Fruit fly (Drosophila melanogaster) whole organism, embryonic: ENCODE measurements around the gene Gale.

Experiments used
- Atf-2 ChIP-seq: fragments of 200-800 bp; sonication (Bioruptor generic); optimal IDR thresholded peaks from 2 replicates; lab custom pipeline; 2016; ENCODE audit warnings: missing biosample characterization, missing genetic modification characterization
- Awh ChIP-seq: fragments of 200-800 bp; sonication (Bioruptor generic); IDR thresholded peaks from 2 replicates; pipeline ENCODE4, ENCODE4 v1.3.6; 2022; ENCODE audit warnings: missing biosample characterization, missing genetic modification characterization
- CG10147 ChIP-seq: fragments of 200-800 bp; sonication (Bioruptor generic); optimal IDR thresholded peaks from 2 replicates; lab custom pipeline; 2019; ENCODE audit warnings: missing biosample characterization, mild to moderate bottlenecking, missing genetic modification characterization, moderate library complexity
- CG11504 ChIP-seq: fragments of 200-800 bp; sonication (Bioruptor generic); optimal IDR thresholded peaks from 3 replicates; lab custom pipeline; 2019; ENCODE audit warnings: missing biosample characterization, mild to moderate bottlenecking, missing genetic modification characterization, moderate library complexity
- CG12236 ChIP-seq: fragments of 200-800 bp; sonication (Bioruptor generic); optimal IDR thresholded peaks from 2 replicates; lab custom pipeline; 2016; ENCODE audit warnings: missing biosample characterization, missing genetic modification characterization
- CG12942 ChIP-seq: fragments of 200-800 bp; sonication (Bioruptor generic); optimal IDR thresholded peaks from 3 replicates; lab custom pipeline; 2016; ENCODE audit warnings: missing biosample characterization, missing genetic modification characterization
- CG13123 ChIP-seq: fragments of 200-800 bp; sonication (Bioruptor generic); optimal IDR thresholded peaks from 2 replicates; lab custom pipeline; 2016; ENCODE audit warnings: missing biosample characterization, missing genetic modification characterization
- CG13894 ChIP-seq: fragments of 200-800 bp; sonication (Bioruptor generic); optimal IDR thresholded peaks from 3 replicates; lab custom pipeline; 2018; ENCODE audit warnings: missing biosample characterization, mild to moderate bottlenecking, missing genetic modification characterization, moderate library complexity
- CG16813 ChIP-seq: fragments of 200-800 bp; sonication (Bioruptor generic); IDR thresholded peaks from 3 replicates; pipeline ENCODE4 v1.3.6; 2022; ENCODE audit warnings: missing biosample characterization, missing genetic modification characterization; ENCODE audit not compliant: partially characterized antibody
- CG18011 ChIP-seq: fragments of 200-800 bp; sonication (Bioruptor generic); optimal IDR thresholded peaks from 2 replicates; lab custom pipeline; 2017; ENCODE audit warnings: missing biosample characterization, missing genetic modification characterization, mild to moderate bottlenecking, moderate library complexity, missing genotype
- CG34224 ChIP-seq: fragments of 200-800 bp; sonication (Bioruptor generic); IDR thresholded peaks from 3 replicates; pipeline ENCODE4 v1.3.6; 2022; ENCODE audit warnings: missing biosample characterization, missing genetic modification characterization; ENCODE audit not compliant: partially characterized antibody
- CG6175 ChIP-seq: fragments of 200-800 bp; sonication (Bioruptor generic); IDR thresholded peaks from 3 replicates; pipeline ENCODE4 v1.3.6; 2022; ENCODE audit warnings: missing biosample characterization, missing genetic modification characterization
- CG6654 ChIP-seq: fragments of 200-800 bp; sonication (Bioruptor generic); optimal IDR thresholded peaks from 2 replicates; lab custom pipeline; 2017; ENCODE audit warnings: missing biosample characterization, mild to moderate bottlenecking, missing genetic modification characterization
- CG6813 ChIP-seq: fragments of 200-800 bp; sonication (Bioruptor generic); optimal IDR thresholded peaks from 2 replicates; lab custom pipeline; 2017; ENCODE audit warnings: missing biosample characterization, missing genetic modification characterization, mild to moderate bottlenecking, moderate library complexity, missing genetic modification reagents
- CG7987 ChIP-seq: fragments of 200-800 bp; sonication (Bioruptor generic); optimal IDR thresholded peaks from 2 replicates; lab custom pipeline; 2018; ENCODE audit warnings: missing biosample characterization, mild to moderate bottlenecking, missing genetic modification characterization, moderate library complexity
- CG8478 ChIP-seq: fragments of >200 bp; optimal IDR thresholded peaks from 2 replicates; lab custom pipeline; 2018
- GATAe ChIP-seq: fragments of 200-800 bp; sonication (Bioruptor generic); conservative IDR thresholded peaks from 2 replicates; pipeline ENCODE4 v1.3.6; 2022; ENCODE audit warnings: missing biosample characterization, missing genetic modification characterization
- Gsc ChIP-seq: fragments of 200-800 bp; sonication (Bioruptor generic); IDR thresholded peaks from 2 replicates; pipeline ENCODE4 v1.3.6; 2022; ENCODE audit warnings: missing biosample characterization, missing genetic modification characterization
- HHEX ChIP-seq: fragments of 200-800 bp; sonication (Bioruptor generic); optimal IDR thresholded peaks from 3 replicates; lab custom pipeline; 2017; ENCODE audit warnings: missing biosample characterization, mild to moderate bottlenecking, missing genetic modification characterization, missing genetic modification reagents
- HLHmδ ChIP-seq: fragments of 200-800 bp; sonication (Bioruptor generic); optimal IDR thresholded peaks from 2 replicates; lab custom pipeline; 2018; ENCODE audit warnings: missing biosample characterization, mild to moderate bottlenecking, missing genetic modification characterization, moderate library complexity
- Hmr ChIP-seq: fragments of 200-800 bp; sonication (Bioruptor generic); optimal IDR thresholded peaks from 3 replicates; lab custom pipeline; 2017; ENCODE audit warnings: mild to moderate bottlenecking, missing biosample characterization, missing genetic modification reagents, missing genetic modification characterization
- Hmx ChIP-seq: fragments of 200-800 bp; sonication (Bioruptor generic); optimal IDR thresholded peaks from 2 replicates; lab custom pipeline; 2016; ENCODE audit warnings: missing biosample characterization, missing genetic modification characterization
- Hr51 ChIP-seq, 2 experiments: fragments of 200-800 bp; sonication (Bioruptor generic); optimal IDR thresholded peaks; 2 replicates in 1 of 2; 3 replicates in 1 of 2; lab custom pipeline; 2016 to 2018; ENCODE audit warnings: missing biosample characterization in 2 of 2, missing genetic modification characterization in 2 of 2, mild to moderate bottlenecking in 1 of 2, moderate library complexity in 1 of 2
- Jarid2 ChIP-seq: fragments of 200-800 bp; sonication (Bioruptor generic); optimal IDR thresholded peaks from 3 replicates; lab custom pipeline; 2017; ENCODE audit warnings: mild to moderate bottlenecking, missing biosample characterization, missing genetic modification reagents, missing genetic modification characterization
- Lim3 ChIP-seq: fragments of 200-800 bp; sonication (Bioruptor generic); IDR thresholded peaks from 2 replicates; pipeline ENCODE4 v1.3.6; 2022; ENCODE audit warnings: missing biosample characterization, missing genetic modification characterization
- Lpt ChIP-seq: fragments of >200 bp; optimal IDR thresholded peaks from 2 replicates; lab custom pipeline; 2018; ENCODE audit warnings: missing biosample characterization, missing genetic modification characterization
- MTF-1 ChIP-seq: fragments of 200-800 bp; sonication (Bioruptor generic); optimal IDR thresholded peaks from 2 replicates; lab custom pipeline; 2018; ENCODE audit warnings: missing biosample characterization, mild to moderate bottlenecking, missing genetic modification characterization, borderline replicate concordance
- Mrtf ChIP-seq: fragments of 200-800 bp; sonication (Bioruptor generic); IDR thresholded peaks from 3 replicates; pipeline ENCODE4 v1.3.6; 2022; ENCODE audit warnings: missing biosample characterization, missing genetic modification characterization
- NfI ChIP-seq: fragments of 200-800 bp; sonication (Bioruptor generic); optimal IDR thresholded peaks from 3 replicates; lab custom pipeline; 2018; ENCODE audit warnings: missing biosample characterization, mild to moderate bottlenecking, missing genetic modification characterization, moderate library complexity
- Oaz ChIP-seq: fragments of 200-800 bp; sonication (Bioruptor generic); IDR thresholded peaks from 2 replicates; pipeline ENCODE4 v1.3.6; 2022; ENCODE audit warnings: missing biosample characterization, missing genetic modification characterization
- Pdp1 ChIP-seq, 2 experiments: fragments of 200-800 bp; sonication (Bioruptor generic); optimal IDR thresholded peaks; 3 replicates each; lab custom pipeline; 2016; ENCODE audit warnings: missing biosample characterization in 2 of 2, missing genetic modification characterization in 2 of 2, mild to moderate bottlenecking in 1 of 2, moderate library complexity in 1 of 2
- Poxn ChIP-seq: fragments of 200-800 bp; sonication (Bioruptor generic); IDR thresholded peaks from 2 replicates; pipeline ENCODE4 v1.3.6; 2022; ENCODE audit warnings: missing biosample characterization, missing genetic modification characterization
- ab ChIP-seq: fragments of 200-800 bp; sonication (Bioruptor generic); optimal IDR thresholded peaks from 2 replicates; lab custom pipeline; 2016; ENCODE audit warnings: missing biosample characterization, missing genetic modification characterization
- btn ChIP-seq: fragments of 200-800 bp; sonication (Bioruptor generic); optimal IDR thresholded peaks from 2 replicates; lab custom pipeline; 2016; ENCODE audit warnings: missing biosample characterization, missing genetic modification characterization
- dpn ChIP-seq, 2 experiments: fragments of 200-800 bp; sonication (Bioruptor generic); optimal IDR thresholded peaks; 3 replicates each; lab custom pipeline; 2016; ENCODE audit warnings: missing biosample characterization in 2 of 2, missing genetic modification characterization in 2 of 2
- fd64A ChIP-seq: fragments of 200-800 bp; sonication (Bioruptor generic); optimal IDR thresholded peaks from 3 replicates; lab custom pipeline; 2018; ENCODE audit warnings: missing biosample characterization, mild to moderate bottlenecking, missing genetic modification characterization
- fd96Cb ChIP-seq: fragments of 200-800 bp; sonication (Bioruptor generic); optimal IDR thresholded peaks from 2 replicates; lab custom pipeline; 2018; ENCODE audit warnings: missing biosample characterization, mild to moderate bottlenecking, missing genetic modification characterization, moderate library complexity
- gro ChIP-seq: fragments of 200-800 bp; sonication (Bioruptor generic); optimal IDR thresholded peaks from 2 replicates; lab custom pipeline; 2016; ENCODE audit warnings: missing biosample characterization, missing genetic modification characterization
- hth ChIP-seq: fragments of >200 bp; optimal IDR thresholded peaks from 2 replicates; lab custom pipeline; 2017; ENCODE audit warnings: inconsistent platforms
- ind ChIP-seq: fragments of 200-800 bp; sonication (Bioruptor generic); optimal IDR thresholded peaks from 3 replicates; lab custom pipeline; 2016; ENCODE audit warnings: missing biosample characterization, missing genetic modification characterization
- nmo ChIP-seq: fragments of 200-800 bp; sonication (Bioruptor generic); optimal IDR thresholded peaks from 2 replicates; lab custom pipeline; 2018; ENCODE audit warnings: missing biosample characterization, mild to moderate bottlenecking, missing genetic modification characterization, moderate library complexity
- oc ChIP-seq: fragments of 200-800 bp; sonication (Bioruptor generic); optimal IDR thresholded peaks from 2 replicates; lab custom pipeline; 2018; ENCODE audit warnings: missing biosample characterization, mild to moderate bottlenecking, missing genetic modification characterization, moderate library complexity
- org-1 ChIP-seq: fragments of 200-800 bp; sonication (Bioruptor generic); optimal IDR thresholded peaks from 2 replicates; lab custom pipeline; 2017; ENCODE audit warnings: missing biosample characterization, missing genetic modification characterization
- pzg ChIP-seq: fragments of 200-800 bp; sonication (Bioruptor generic); optimal IDR thresholded peaks from 3 replicates; lab custom pipeline; 2018; ENCODE audit warnings: missing biosample characterization, mild to moderate bottlenecking, missing genetic modification characterization, moderate library complexity
- seq ChIP-seq: fragments of 200-800 bp; sonication (Bioruptor generic); IDR thresholded peaks from 2 replicates; pipeline ENCODE4 v1.3.6; 2022; ENCODE audit warnings: missing biosample characterization, missing genetic modification characterization
- sima ChIP-seq: fragments of 200-800 bp; sonication (Bioruptor generic); optimal IDR thresholded peaks from 2 replicates; lab custom pipeline; 2016; ENCODE audit warnings: missing biosample characterization, missing genetic modification characterization
- slp2 ChIP-seq: fragments of 200-800 bp; sonication (Bioruptor generic); optimal IDR thresholded peaks from 2 replicates; lab custom pipeline; 2016; ENCODE audit warnings: missing biosample characterization, missing genetic modification characterization
- ssp ChIP-seq: fragments of 200-800 bp; sonication (Bioruptor generic); IDR thresholded peaks from 2 replicates; pipeline ENCODE4 v1.3.6; 2022; ENCODE audit warnings: missing biosample characterization, missing genetic modification characterization
- tgo ChIP-seq: fragments of 200-800 bp; sonication (Bioruptor generic); IDR thresholded peaks from 3 replicates; pipeline ENCODE4 v1.3.6; 2022; ENCODE audit warnings: missing biosample characterization, missing genetic modification characterization
- zf30C ChIP-seq: fragments of 200-800 bp; sonication (Bioruptor generic); optimal IDR thresholded peaks from 3 replicates; lab custom pipeline; 2018; ENCODE audit warnings: missing biosample characterization, mild to moderate bottlenecking, missing genetic modification characterization
- zfh1 ChIP-seq: fragments of 200-800 bp; sonication (Bioruptor generic); IDR thresholded peaks from 3 replicates; pipeline ENCODE4 v1.3.6; 2022; ENCODE audit warnings: missing biosample characterization, missing genetic modification characterization

Gale gene

dm6 chr3L:680258-680657 is 31.9 kb downstream of the Gale start, which contains the start of gene CG17129 (continued):
- TF ChIP-seq Pdp1 (GFP tag; optimal IDR thresholded peaks at IDR 0.05; lab: Kevin White, UChicago), result peak in 1 of 2 experiments; percentile 85
- no peak for TF ChIP-seq ab
- peak; percentile 73 for TF ChIP-seq btn (GFP tag; lab: Kevin White, UChicago)
- TF ChIP-seq Lpt (GFP tag; lab: Kevin White, UChicago), result no peak
- no peak for TF ChIP-seq CG6654 (GFP tag; lab: Kevin White, UChicago)
- TF ChIP-seq Hmx (GFP tag; lab: Kevin White, UChicago), result peak; percentile 56
- TF ChIP-seq HHEX (GFP tag; lab: Kevin White, UChicago), result peak; percentile 65
- peak; percentile 29 for TF ChIP-seq org-1
- TF ChIP-seq ind (GFP tag; lab: Kevin White, UChicago), result peak; percentile 82
- TF ChIP-seq Hr51 (GFP tag; optimal IDR thresholded peaks at IDR 0.05; lab: Kevin White, UChicago), result peak; percentile 50 to 61
- peak; percentile 92 for TF ChIP-seq CG16813 (GFP tag; lab: Robert Waterston, UW)
- no peak for TF ChIP-seq Lim3 (GFP tag; lab: Robert Waterston, UW)
- peak; percentile 81 for TF ChIP-seq CG13894 (tag; lab: Kevin White, UChicago)
- TF ChIP-seq Hmr (GFP tag; lab: Kevin White, UChicago), result peak; percentile 65
- peak; percentile 53; the same call in 2 of the 3 replicates for TF ChIP-seq Mrtf (GFP tag; lab: Robert Waterston, UW)
- peak; percentile 91 for TF ChIP-seq gro (GFP tag; lab: Kevin White, UChicago)
- TF ChIP-seq tgo (GFP tag; lab: Robert Waterston, UW), result peak; percentile 74
- no peak for TF ChIP-seq HLHmδ (GFP tag; lab: Kevin White, UChicago)
- TF ChIP-seq Awh (GFP tag; lab: Robert Waterston, UW), result peak; percentile 56; the same call in 1 of the 2 replicates
- peak; percentile 66 for TF ChIP-seq CG10147 (GFP tag; lab: Kevin White, UChicago)
- peak; percentile 74 for TF ChIP-seq ssp (GFP tag; lab: Robert Waterston, UW)
- peak; percentile 32 for TF ChIP-seq Jarid2 (GFP tag; lab: Kevin White, UChicago)
- TF ChIP-seq CG13123 (GFP tag; lab: Kevin White, UChicago), result peak; percentile 48
- TF ChIP-seq NfI (GFP tag; lab: Kevin White, UChicago), result peak; percentile 63
- TF ChIP-seq slp2 (GFP tag; lab: Kevin White, UChicago), result peak; percentile 78
- TF ChIP-seq CG12942 (GFP tag; lab: Kevin White, UChicago), result peak; percentile 49
- TF ChIP-seq CG6813 (GFP tag; lab: Kevin White, UChicago), result peak; percentile 45
- peak; percentile 71 for TF ChIP-seq seq (GFP tag; lab: Robert Waterston, UW)
- TF ChIP-seq nmo (GFP tag; lab: Kevin White, UChicago), result peak; percentile 77
- peak; percentile 83 for TF ChIP-seq zfh1 (GFP tag; lab: Robert Waterston, UW)
- TF ChIP-seq MTF-1 (GFP tag; lab: Kevin White, UChicago), result no peak
- no peak for TF ChIP-seq zf30C (GFP tag; lab: Kevin White, UChicago)
- peak; percentile 74 for TF ChIP-seq CG12236 (GFP tag; lab: Kevin White, UChicago)
- TF ChIP-seq oc (tag; lab: Kevin White, UChicago), result peak; percentile 28
- TF ChIP-seq hth, result no peak
- no peak for TF ChIP-seq fd64A (GFP tag; lab: Kevin White, UChicago)
- TF ChIP-seq sima (GFP tag; lab: Kevin White, UChicago), result peak; percentile 28
- TF ChIP-seq CG8478 (lab: Kevin White, UChicago), result no peak
- TF ChIP-seq fd96Cb (tag; lab: Kevin White, UChicago), result peak; percentile 70
- TF ChIP-seq pzg, result peak; percentile 66
- TF ChIP-seq Oaz (GFP tag; lab: Robert Waterston, UW), result no peak
- TF ChIP-seq Poxn (GFP tag; lab: Robert Waterston, UW), result no peak
- peak; percentile 13 for TF ChIP-seq CG7987 (GFP tag; lab: Kevin White, UChicago)
- TF ChIP-seq CG34224 (GFP tag; lab: Robert Waterston, UW), result peak; percentile 97
- 0 out of 2 replicates have a peak, but pooled peaks have one; percentile 24 for TF ChIP-seq GATAe
- TF ChIP-seq CG18011 (GFP tag; lab: Kevin White, UChicago), result peak; percentile 55
- TF ChIP-seq dpn (GFP tag; optimal IDR thresholded peaks at IDR 0.05; lab: Kevin White, UChicago), result peak; percentile 85 to 86
- peak; percentile 67 for TF ChIP-seq Atf-2
- TF ChIP-seq CG6175 (GFP tag; lab: Robert Waterston, UW), result 0 out of 3 replicates have a peak, but pooled peaks have one; percentile 57
- TF ChIP-seq CG11504, result peak; percentile 82
- peak; percentile 48; the same call in 1 of the 2 replicates for TF ChIP-seq Gsc (GFP tag; lab: Robert Waterston, UW)
